Fruit fly (Drosophila melanogaster): ENCODE results near the gene Uqcc1.

The Uqcc1 gene

dm6 chr3L:6964488-6965152 lies 6.7 kb upstream of the Uqcc1 start, which contains the start of gene sgl (continued):
- TF ChIP-seq C15 (GFP tag; IDR thresholded peaks at IDR 0.05) (no peak), YL-1 (GFP tag; optimal IDR thresholded peaks at IDR 0.05) (peak; percentile 43), CG13123 (GFP tag; optimal IDR thresholded peaks at IDR 0.05) (no peak), D (optimal IDR thresholded peaks at IDR 0.05) (peak; percentile 75), D (GFP tag; optimal IDR thresholded peaks at IDR 0.05) (no peak), CG9817 (tag; optimal IDR thresholded peaks at IDR 0.05) (no peak), hkb (optimal IDR thresholded peaks at IDR 0.05) (peak; percentile 28), hkb (GFP tag; IDR thresholded peaks at IDR 0.05) (peak; percentile 23; the same call in 1 of the 2 replicates), aop (GFP tag; IDR thresholded peaks at IDR 0.05) (no peak), Elba2 (GFP tag; optimal IDR thresholded peaks at IDR 0.05) (peak; percentile 52), odd (GFP tag; optimal IDR thresholded peaks at IDR 0.05) (no peak), CG12659 (GFP tag; optimal IDR thresholded peaks at IDR 0.05) (peak; percentile 66), pzg (GFP tag; optimal IDR thresholded peaks at IDR 0.05) (peak; percentile 82), Meics (GFP tag; optimal IDR thresholded peaks at IDR 0.05) (peak; percentile 2), gcm2 (GFP tag; optimal IDR thresholded peaks at IDR 0.05) (no peak), so (GFP tag; IDR thresholded peaks at IDR 0.05) (0 out of 3 replicates have a peak, but pooled peaks have one; percentile 41), trem (tag; optimal IDR thresholded peaks at IDR 0.05) (peak; percentile 87), BtbVII (GFP tag; optimal IDR thresholded peaks at IDR 0.05) (peak; percentile 66), CG3847 (GFP tag; IDR thresholded peaks at IDR 0.05) (no peak), tgo (GFP tag; IDR thresholded peaks at IDR 0.05) (no peak), CG43689 (GFP tag; IDR thresholded peaks at IDR 0.05) (no peak), CG8089 (GFP tag; optimal IDR thresholded peaks at IDR 0.05) (peak; percentile 48), dmrt99B (tag; optimal IDR thresholded peaks at IDR 0.05) (no peak), fru (optimal IDR thresholded peaks at IDR 0.05) (no peak), Sry-δ (GFP tag; optimal IDR thresholded peaks at IDR 0.05) (peak; percentile 13), CG6254 (GFP tag; optimal IDR thresholded peaks at IDR 0.05) (no peak), CG15514 (GFP tag; optimal IDR thresholded peaks at IDR 0.05) (peak; percentile 46), CG10959 (GFP tag; IDR thresholded peaks at IDR 0.05) (no peak), jigr1 (GFP tag; IDR thresholded peaks at IDR 0.05) (no peak), CG11560 (tag; IDR thresholded peaks at IDR 0.05) (no peak), cas (GFP tag; IDR thresholded peaks at IDR 0.05) (no peak), E2f2 (GFP tag; IDR thresholded peaks at IDR 0.05) (peak; percentile 66), ro (GFP tag; IDR thresholded peaks at IDR 0.05) (no peak), CG2129 (GFP tag; IDR thresholded peaks at IDR 0.05; ENCODE audit: partially characterized antibody) (no peak; the same call in 1 of the 2 replicates), Bteb2 (GFP tag; optimal IDR thresholded peaks at IDR 0.05) (no peak), CG1233 (GFP tag; optimal IDR thresholded peaks at IDR 0.05) (peak; percentile 39), tin (GFP tag; optimal IDR thresholded peaks at IDR 0.05) (no peak), br (optimal IDR thresholded peaks at IDR 0.05) (no peak), dm (GFP tag; optimal IDR thresholded peaks at IDR 0.05) (peak; percentile 65), CG1529 (GFP tag; optimal IDR thresholded peaks at IDR 0.05) (no peak), Hand (GFP tag; optimal IDR thresholded peaks at IDR 0.05) (no peak), Bgb (GFP tag; IDR thresholded peaks at IDR 0.05; ENCODE audit: partially characterized antibody) (peak; percentile 62; the same call in 1 of the 2 replicates), bsh (GFP tag; optimal IDR thresholded peaks at IDR 0.05) (no peak), Optix (GFP tag; IDR thresholded peaks at IDR 0.05) (peak; percentile 8; the same call in 1 of the 3 replicates), CG13775 (GFP tag; optimal IDR thresholded peaks at IDR 0.05) (peak; percentile 0), CG8478 (optimal IDR thresholded peaks at IDR 0.05) (no peak), crc (GFP tag; optimal IDR thresholded peaks at IDR 0.05) (no peak), disco-r (GFP tag; optimal IDR thresholded peaks at IDR 0.05) (no peak), CG3065 (GFP tag; optimal IDR thresholded peaks at IDR 0.05) (no peak), tup (GFP tag; optimal IDR thresholded peaks at IDR 0.05) (no peak), CG17361 (GFP tag; IDR thresholded peaks at IDR 0.05) (0 out of 3 replicates have a peak, but pooled peaks have one; percentile 6), CG6813 (GFP tag; optimal IDR thresholded peaks at IDR 0.05) (peak; percentile 57)
